Fruit fly (Drosophila melanogaster): ENCODE measurements around the gene Ire1.
A peak's percentile ranks its signal among the peaks of the same experiment; 100 is the strongest.

Gene Ire1

DNA sequence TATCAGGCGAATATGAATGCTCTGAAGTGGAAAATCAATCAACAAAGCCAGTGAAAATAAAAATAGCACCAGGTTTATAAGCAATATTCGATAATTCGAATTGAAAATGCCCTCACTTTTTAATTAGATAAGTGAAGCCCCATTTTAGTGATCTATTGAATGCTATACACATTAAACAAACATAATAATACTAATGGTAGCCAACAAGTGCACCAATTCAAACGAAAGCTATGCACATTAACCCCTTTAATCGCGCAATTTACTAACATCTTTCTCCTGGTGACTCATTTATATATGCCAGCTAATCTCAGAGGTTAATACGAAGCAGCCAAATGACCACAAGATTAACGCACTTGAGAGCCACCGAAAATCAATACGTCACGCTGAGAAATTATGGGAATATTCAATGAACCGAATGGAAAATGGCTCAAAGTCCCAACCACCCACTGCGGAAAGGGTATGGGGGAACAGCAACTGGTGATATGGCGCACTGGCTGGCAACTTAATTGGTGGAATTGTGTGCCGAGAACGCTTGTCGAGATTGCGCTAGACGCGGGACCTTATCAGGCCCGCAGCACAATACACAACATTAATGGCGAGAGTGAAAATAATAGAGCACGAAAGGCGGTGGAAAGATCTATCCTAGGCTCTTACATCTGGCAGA, 1.6 kb downstream of the Ire1 start:
- TF ChIP-seq ovo (GFP tag; optimal IDR thresholded peaks at IDR 0.05): peak; percentile 14
- no peak for TF ChIP-seq cnc (optimal IDR thresholded peaks at IDR 0.05)
- peak; percentile 7 for TF ChIP-seq pad (GFP tag; optimal IDR thresholded peaks at IDR 0.05)
- peak; percentile 55 for TF ChIP-seq Hr96 (GFP tag; optimal IDR thresholded peaks at IDR 0.05)
- peak; percentile 91 for TF ChIP-seq cic (GFP tag; optimal IDR thresholded peaks at IDR 0.05)
- peak; percentile 42 for TF ChIP-seq toe (GFP tag; optimal IDR thresholded peaks at IDR 0.05)
- peak; percentile 54 for TF ChIP-seq CG7045 (GFP tag; optimal IDR thresholded peaks at IDR 0.05)
- TF ChIP-seq CG12768 (GFP tag; optimal IDR thresholded peaks at IDR 0.05): peak; percentile 94
- peak; percentile 16 for TF ChIP-seq CG1620 (GFP tag; optimal IDR thresholded peaks at IDR 0.05)
- TF ChIP-seq kay (GFP tag; ENCODE audit: borderline replicate concordance): no peak
- TF ChIP-seq bab1 (GFP tag; optimal IDR thresholded peaks at IDR 0.05): no peak
- TF ChIP-seq CG11617 (GFP tag; optimal IDR thresholded peaks at IDR 0.05): peak; percentile 62
- TF ChIP-seq Mnt (GFP tag; optimal IDR thresholded peaks at IDR 0.05): peak; percentile 52

DNA sequence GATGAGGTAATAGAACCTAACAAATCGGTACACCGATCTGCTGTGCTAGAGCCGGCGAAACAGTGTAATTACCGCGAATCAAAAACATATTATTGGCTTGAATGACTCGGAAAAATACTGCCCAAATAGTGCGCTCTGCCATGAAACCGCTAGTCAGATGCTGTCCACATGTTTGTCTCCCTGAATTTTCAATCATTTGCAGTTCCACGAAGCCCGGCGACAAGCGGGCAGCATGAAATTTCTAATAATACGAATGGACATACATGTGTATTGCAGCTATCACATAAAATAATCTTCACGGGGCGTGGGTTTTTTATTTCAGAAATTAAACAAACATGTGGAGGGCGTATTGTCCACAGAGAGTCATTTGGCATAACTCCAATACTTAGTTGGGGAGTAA, 2.1 kb downstream of the Ire1 start:
- TF ChIP-seq cnc (optimal IDR thresholded peaks at IDR 0.05) (peak in 1 of 2 experiments; percentile 4), CG33017 (tag; optimal IDR thresholded peaks at IDR 0.05) (no peak)

DNA sequence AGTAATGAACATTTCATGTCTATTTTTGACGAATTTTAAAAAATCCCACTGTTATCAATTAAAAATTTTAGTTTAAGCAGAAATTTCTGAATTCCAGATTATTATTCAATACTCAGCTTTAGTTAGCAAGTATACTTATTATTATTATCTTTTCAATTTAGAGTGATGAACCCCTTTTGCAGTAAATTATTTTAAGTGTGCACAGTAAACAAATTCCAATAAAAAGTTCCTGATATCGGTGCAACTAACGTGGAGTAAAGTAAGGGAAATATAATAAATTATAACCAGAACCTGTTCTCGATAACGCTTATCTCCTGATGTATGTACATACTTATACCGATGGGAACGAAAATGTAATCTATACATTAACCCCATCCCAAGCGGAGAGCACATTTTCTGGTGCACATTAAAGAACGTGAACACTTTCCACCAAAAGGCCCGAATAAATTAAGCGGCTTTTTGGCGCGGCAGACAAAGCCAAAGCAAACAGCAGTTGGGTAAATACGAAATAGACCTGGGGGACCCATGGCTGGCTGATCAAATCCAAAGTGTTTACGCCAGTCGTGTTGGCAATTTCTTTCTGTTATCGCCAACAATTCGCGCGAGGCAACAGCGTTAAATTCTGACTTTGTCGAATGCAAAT, 3.0 kb downstream of the Ire1 start:
- TF ChIP-seq kay (GFP tag; ENCODE audit: borderline replicate concordance) (no peak), CG7101 (tag; optimal IDR thresholded peaks at IDR 0.05) (peak; percentile 25), CG5204 (GFP tag; optimal IDR thresholded peaks at IDR 0.05) (no peak), cnc (optimal IDR thresholded peaks at IDR 0.05) (no peak), toe (GFP tag; optimal IDR thresholded peaks at IDR 0.05) (peak; percentile 42), Crg-1 (GFP tag; optimal IDR thresholded peaks at IDR 0.05) (peak; percentile 73), CG7045 (GFP tag; optimal IDR thresholded peaks at IDR 0.05) (peak; percentile 48), Mnt (GFP tag; optimal IDR thresholded peaks at IDR 0.05) (peak; percentile 47), tj (GFP tag; optimal IDR thresholded peaks at IDR 0.05) (peak; percentile 25), ovo (GFP tag; optimal IDR thresholded peaks at IDR 0.05) (peak; percentile 28), CG12768 (GFP tag; optimal IDR thresholded peaks at IDR 0.05) (peak; percentile 52), CG33017 (tag; optimal IDR thresholded peaks at IDR 0.05) (peak; percentile 62), cic (GFP tag; optimal IDR thresholded peaks at IDR 0.05) (peak; percentile 92), CG1620 (GFP tag; optimal IDR thresholded peaks at IDR 0.05) (peak; percentile 47), pad (GFP tag; optimal IDR thresholded peaks at IDR 0.05) (peak; percentile 44), Hr96 (GFP tag; optimal IDR thresholded peaks at IDR 0.05) (peak; percentile 15), bab1 (GFP tag; optimal IDR thresholded peaks at IDR 0.05) (no peak), CG11617 (GFP tag; optimal IDR thresholded peaks at IDR 0.05) (peak; percentile 39), CG14711 (tag; optimal IDR thresholded peaks at IDR 0.05) (peak; percentile 10), Clk (GFP tag; optimal IDR thresholded peaks at IDR 0.05) (no peak)

DNA sequence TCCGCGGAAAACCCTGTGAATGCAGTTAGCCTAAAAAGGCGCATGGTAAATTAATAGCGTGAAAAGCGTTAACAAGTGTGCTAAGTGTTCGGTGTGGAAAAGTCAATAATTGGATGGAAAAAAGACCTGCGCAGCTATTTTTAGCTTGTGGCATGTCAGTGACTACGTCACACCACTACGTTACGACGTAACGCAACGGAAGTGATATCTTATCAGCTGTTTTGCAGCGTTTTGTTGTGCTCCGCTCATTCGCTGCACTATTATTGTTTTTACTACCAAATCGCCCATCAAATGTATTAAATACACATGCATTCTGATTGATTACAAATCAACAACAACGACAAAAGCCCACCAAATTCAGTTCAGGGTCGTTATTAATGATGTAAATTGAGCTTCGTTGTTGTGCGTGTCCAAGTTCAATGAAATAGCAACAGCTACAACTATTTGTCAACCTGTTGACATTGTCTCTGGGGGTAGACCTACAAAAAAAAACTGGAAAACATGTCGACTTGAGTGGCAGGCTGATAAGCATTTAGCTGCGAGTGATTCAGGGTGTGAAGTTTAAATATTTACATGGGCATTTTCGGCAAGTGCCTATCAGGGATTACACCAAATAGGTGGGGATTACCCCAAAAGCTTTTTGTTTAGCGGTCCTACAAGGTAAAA, 13.4 kb downstream of the Ire1 start:
- TF ChIP-seq toe (GFP tag; optimal IDR thresholded peaks at IDR 0.05): no peak
- TF ChIP-seq cnc (optimal IDR thresholded peaks at IDR 0.05): no peak
- no peak for TF ChIP-seq CG11617 (GFP tag; optimal IDR thresholded peaks at IDR 0.05)
- TF ChIP-seq CG12768 (GFP tag; optimal IDR thresholded peaks at IDR 0.05): no peak
- TF ChIP-seq pad (GFP tag; optimal IDR thresholded peaks at IDR 0.05): no peak
- peak; percentile 66 for TF ChIP-seq cic (GFP tag; optimal IDR thresholded peaks at IDR 0.05)
- TF ChIP-seq Crg-1 (GFP tag; optimal IDR thresholded peaks at IDR 0.05): peak; percentile 17
- TF ChIP-seq bab1 (GFP tag; optimal IDR thresholded peaks at IDR 0.05): no peak
- no peak for TF ChIP-seq kay (GFP tag; ENCODE audit: borderline replicate concordance)
- no peak for TF ChIP-seq CG1620 (GFP tag; optimal IDR thresholded peaks at IDR 0.05)
- TF ChIP-seq CG5204 (GFP tag; optimal IDR thresholded peaks at IDR 0.05): no peak
- TF ChIP-seq Mnt (GFP tag; optimal IDR thresholded peaks at IDR 0.05): no peak
- TF ChIP-seq CG33017 (tag; optimal IDR thresholded peaks at IDR 0.05): no peak
- no peak for TF ChIP-seq Clk (GFP tag; optimal IDR thresholded peaks at IDR 0.05)

DNA sequence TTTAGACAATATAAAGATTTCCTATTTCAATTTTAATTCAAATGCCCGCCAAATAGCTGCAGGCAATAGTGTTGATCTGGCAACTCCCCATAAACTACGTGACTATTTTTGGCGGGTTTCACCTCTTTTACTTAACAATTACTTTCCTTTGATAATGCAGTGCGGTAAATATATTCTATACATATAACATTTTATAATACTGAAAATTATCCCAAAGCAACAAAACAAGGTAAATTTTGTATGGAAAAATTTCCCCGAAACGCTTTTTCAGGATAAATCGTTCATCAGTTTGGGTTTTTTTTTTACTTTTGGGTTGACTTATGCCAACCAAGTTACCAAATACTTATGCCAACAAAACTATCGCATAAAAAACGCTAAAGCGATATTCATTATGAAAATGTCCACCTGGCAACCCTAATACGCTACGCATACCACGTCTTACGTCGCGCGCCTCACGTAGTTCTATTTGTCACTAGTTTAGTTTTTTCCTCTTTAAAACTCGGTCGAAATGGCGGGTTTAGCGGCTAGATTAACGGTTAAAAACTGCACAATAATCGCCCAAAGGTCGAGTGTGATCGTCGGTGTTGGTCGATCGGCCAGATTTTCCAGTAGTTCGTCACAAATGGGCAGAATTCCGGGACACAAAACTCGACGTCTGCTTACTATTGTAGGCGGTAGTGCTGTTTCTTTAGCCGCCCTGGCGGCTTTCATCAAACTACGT, 14.1 kb downstream of the Ire1 start, which contains the start of gene MICU3:
Gene MICU3 (plus strand): TSS at position 442 of the 721 bp plus-strand sequence.
- TF ChIP-seq cic (GFP tag; optimal IDR thresholded peaks at IDR 0.05): no peak
- no peak for TF ChIP-seq cnc (optimal IDR thresholded peaks at IDR 0.05)
- peak; percentile 43 for TF ChIP-seq CG12768 (GFP tag; optimal IDR thresholded peaks at IDR 0.05)
- TF ChIP-seq Crg-1 (GFP tag; optimal IDR thresholded peaks at IDR 0.05): peak; percentile 38
- TF ChIP-seq CG1620 (GFP tag; optimal IDR thresholded peaks at IDR 0.05): peak; percentile 68
- peak; percentile 65 for TF ChIP-seq CG5204 (GFP tag; optimal IDR thresholded peaks at IDR 0.05)
- peak; percentile 35 for TF ChIP-seq Mnt (GFP tag; optimal IDR thresholded peaks at IDR 0.05)
- no peak for TF ChIP-seq kay (GFP tag; ENCODE audit: borderline replicate concordance)
- peak; percentile 1 for TF ChIP-seq ovo (GFP tag; optimal IDR thresholded peaks at IDR 0.05)
- TF ChIP-seq Clk (GFP tag; optimal IDR thresholded peaks at IDR 0.05): peak; percentile 54
- TF ChIP-seq tj (GFP tag; optimal IDR thresholded peaks at IDR 0.05): no peak
- TF ChIP-seq bab1 (GFP tag; optimal IDR thresholded peaks at IDR 0.05): peak; percentile 21
- peak; percentile 39 for TF ChIP-seq CG7045 (GFP tag; optimal IDR thresholded peaks at IDR 0.05)
- TF ChIP-seq CG11617 (GFP tag; optimal IDR thresholded peaks at IDR 0.05): peak; percentile 47
- peak; percentile 87 for TF ChIP-seq CG14711 (tag; optimal IDR thresholded peaks at IDR 0.05)
- TF ChIP-seq pad (GFP tag; optimal IDR thresholded peaks at IDR 0.05): peak; percentile 16
- TF ChIP-seq Hr96 (GFP tag; optimal IDR thresholded peaks at IDR 0.05): peak; percentile 76
- TF ChIP-seq CG33017 (tag; optimal IDR thresholded peaks at IDR 0.05): no peak
- TF ChIP-seq CG7101 (tag; optimal IDR thresholded peaks at IDR 0.05): peak; percentile 26
- peak; percentile 76 for TF ChIP-seq toe (GFP tag; optimal IDR thresholded peaks at IDR 0.05)

All from whole organism, adult.